Worm (Caenorhabditis elegans): ENCODE measurements around the gene B0507.3.
"Not testable (repeated sequence)": the region's sequence is repeated elsewhere in the genome, so short reads cannot be mapped to it uniquely, and the experiment has no call there.

B0507.3 gene

ce11 chrV:8802252-8802651 is 33.5 kb downstream of the B0507.3 start:
- TF ChIP-seq nhr-77 (tag; optimal IDR thresholded peaks at IDR 0.05) = no peak
- no peak for TF ChIP-seq snpc-4 (tag; optimal IDR thresholded peaks at IDR 0.05)
- no peak for TF ChIP-seq C34F6.9 (tag; optimal IDR thresholded peaks at IDR 0.05)
- no peak for TF ChIP-seq alr-1 (tag; optimal IDR thresholded peaks at IDR 0.05)
- TF ChIP-seq ceh-82 (tag; optimal IDR thresholded peaks at IDR 0.05) = no peak
- TF ChIP-seq nhr-25 (tag; optimal IDR thresholded peaks at IDR 0.05) = no peak
- no peak for TF ChIP-seq dmd-4 (tag; optimal IDR thresholded peaks at IDR 0.05)
- TF ChIP-seq nhr-11 (tag; optimal IDR thresholded peaks at IDR 0.05) = no peak
- no peak for TF ChIP-seq fos-1 (tag; optimal IDR thresholded peaks at IDR 0.05)
- no peak for TF ChIP-seq elt-1 (tag; optimal IDR thresholded peaks at IDR 0.05)
- no peak for TF ChIP-seq unc-39 (tag; optimal IDR thresholded peaks at IDR 0.05)
- TF ChIP-seq R02D3.7 (tag; optimal IDR thresholded peaks at IDR 0.05) = no peak
- TF ChIP-seq nhr-10 (tag; optimal IDR thresholded peaks at IDR 0.05) = no peak
- no peak for TF ChIP-seq unc-62 (GFP tag; optimal IDR thresholded peaks at IDR 0.05)
- TF ChIP-seq nhr-129 (tag; optimal IDR thresholded peaks at IDR 0.05) = peak; percentile 34
- TF ChIP-seq skn-1 (tag; optimal IDR thresholded peaks at IDR 0.05) = no peak
- TF ChIP-seq nhr-237 (tag; optimal IDR thresholded peaks at IDR 0.05) = no peak
- peak; percentile 6 for TF ChIP-seq zag-1 (tag; optimal IDR thresholded peaks at IDR 0.05)
- TF ChIP-seq lin-11 (tag; optimal IDR thresholded peaks at IDR 0.05) = no peak
- no peak for TF ChIP-seq nhr-6 (tag; optimal IDR thresholded peaks at IDR 0.05)
- TF ChIP-seq egl-27 (tag; optimal IDR thresholded peaks at IDR 0.05) = no peak
- no peak for TF ChIP-seq ceh-16 (tag; optimal IDR thresholded peaks at IDR 0.05)
- TF ChIP-seq lsy-2 (tag; optimal IDR thresholded peaks at IDR 0.05) = no peak
- peak; percentile 67 for TF ChIP-seq sma-9 (GFP tag; optimal IDR thresholded peaks at IDR 0.05)
- TF ChIP-seq sma-9 (tag; optimal IDR thresholded peaks at IDR 0.05) = no peak
- TF ChIP-seq mbf-1 (tag; optimal IDR thresholded peaks at IDR 0.05) = no peak
- no peak for TF ChIP-seq ztf-4 (tag; optimal IDR thresholded peaks at IDR 0.05)
- peak in 1 of 2 experiments; percentile 13 for TF ChIP-seq mdl-1 (tag; optimal IDR thresholded peaks at IDR 0.05)
- TF ChIP-seq F13H6.1 (tag; optimal IDR thresholded peaks at IDR 0.05) = peak; percentile 77
- TF ChIP-seq mab-5 (tag; optimal IDR thresholded peaks at IDR 0.05) = no peak
- TF ChIP-seq gmeb-1 (tag; optimal IDR thresholded peaks at IDR 0.05) = no peak
- no peak for TF ChIP-seq nhr-12 (tag; optimal IDR thresholded peaks at IDR 0.05)
- no peak for TF ChIP-seq blmp-1 (tag; optimal IDR thresholded peaks at IDR 0.05; ENCODE audit: insufficient read depth)
- TF ChIP-seq Y55F3AM.14 (GFP tag; optimal IDR thresholded peaks at IDR 0.05) = no peak
- TF ChIP-seq nhr-21 (tag; optimal IDR thresholded peaks at IDR 0.05) = no peak
- no peak for TF ChIP-seq ama-1 (optimal IDR thresholded peaks at IDR 0.05)
- TF ChIP-seq nhr-23 (tag; optimal IDR thresholded peaks at IDR 0.05) = no peak
- no peak for TF ChIP-seq sem-4 (tag; optimal IDR thresholded peaks at IDR 0.05)
- TF ChIP-seq ztf-11 (tag; optimal IDR thresholded peaks at IDR 0.05) = no peak
- no peak for TF ChIP-seq aly-2 (tag; optimal IDR thresholded peaks at IDR 0.05)
- no peak for TF ChIP-seq unc-55 (GFP tag; optimal IDR thresholded peaks at IDR 0.05)
- no peak for TF ChIP-seq lin-39 (tag; optimal IDR thresholded peaks at IDR 0.05)

- TF ChIP-seq ZK546.5 (tag; optimal IDR thresholded peaks at IDR 0.05) (no peak), sma-9 (GFP tag; optimal IDR thresholded peaks at IDR 0.05) (peak; percentile 11), sma-9 (tag; optimal IDR thresholded peaks at IDR 0.05) (no peak)
Measured at ce11 chrV:8805047-8805446, 36.3 kb downstream of the B0507.3 start.

ce11 chrV:8819855-8820254 is 51.1 kb downstream of the B0507.3 start, which contains the start of gene rpm-1:
rpm-1 (minus strand) TSS chrV:8819955.
- not testable (repeated sequence) for TF ChIP-seq zag-1, ceh-82, C34F6.9 (tag; optimal IDR thresholded peaks at IDR 0.05)
